Fruit fly (Drosophila melanogaster) whole organism, wandering third instar larva: Measurements from ENCODE around the gene CG9483.

ENCODE experiments used
- Abd-B ChIP-seq: fragments of >200 bp; optimal IDR thresholded peaks from 2 replicates; lab custom pipeline; 2017; ENCODE audit warnings: missing biosample characterization, missing genetic modification characterization
- Dif ChIP-seq: fragments of 200-275, 200-300 bp; sonication (Bioruptor generic); optimal IDR thresholded peaks from 2 replicates; lab custom pipeline; 2018; ENCODE audit warnings: missing biosample characterization, missing genetic modification characterization; ENCODE audit not compliant: partially characterized antibody
- GATAd ChIP-seq: sonication (Bioruptor generic); optimal IDR thresholded peaks from 2 replicates; lab custom pipeline; 2016; ENCODE audit warnings: missing biosample characterization, missing genetic modification characterization
- HLH106 ChIP-seq: fragments of 200-800 bp; optimal IDR thresholded peaks from 3 replicates; lab custom pipeline; 2019; ENCODE audit warnings: missing biosample characterization, mild to moderate bottlenecking, missing genetic modification characterization, moderate library complexity
- dl ChIP-seq, 2 experiments: fragments of 175-275, 200-275 bp in 1 of 2; fragments of 200-275 bp in 1 of 2; sonication (Bioruptor generic); optimal IDR thresholded peaks; lab custom pipeline; 2018; ENCODE audit warnings: mild to moderate bottlenecking in 2 of 2, missing biosample characterization in 2 of 2, missing genetic modification characterization in 2 of 2, moderate library complexity in 2 of 2; ENCODE audit not compliant: partially characterized antibody in 2 of 2, insufficient read depth in 1 of 2
- dsf ChIP-seq: sonication (Bioruptor generic); optimal IDR thresholded peaks from 2 replicates; lab custom pipeline; 2016; ENCODE audit warnings: missing biosample characterization, missing genetic modification characterization, borderline replicate concordance
- fru ChIP-seq: fragments of 200-800 bp; sonication (Bioruptor generic); optimal IDR thresholded peaks from 3 replicates; lab custom pipeline; 2016; ENCODE audit warnings: missing biosample characterization, mild to moderate bottlenecking, missing genetic modification characterization
- psq ChIP-seq: fragments of 200-800 bp; sonication (Bioruptor generic); optimal IDR thresholded peaks from 3 replicates; lab custom pipeline; 2017; ENCODE audit warnings: missing biosample characterization, mild to moderate bottlenecking, missing genetic modification characterization, moderate library complexity

dm6 chr2L:8855482-8855881, 11.1 kb upstream of the CG9483 start:
- no peak for TF ChIP-seq dsf (GFP tag; lab: Kevin White, UChicago)
- peak; percentile 31 for TF ChIP-seq psq
- no peak for TF ChIP-seq Dif (GFP tag; lab: Kevin White, UChicago)
- peak; percentile 67 for TF ChIP-seq fru (GFP tag; lab: Kevin White, UChicago)
- TF ChIP-seq Abd-B, result no peak
- peak; percentile 69 for TF ChIP-seq HLH106 (tag; lab: Kevin White, UChicago)
- no peak for TF ChIP-seq GATAd
- no peak for TF ChIP-seq dl (GFP tag; optimal IDR thresholded peaks at IDR 0.05; lab: Kevin White, UChicago; ENCODE audit: insufficient read depth in 1 of 2, partially characterized antibody in 2 of 2)
